Worm (Caenorhabditis elegans): ENCODE measurements around the gene Y46E12A.2.
A peak's percentile ranks its signal among the peaks of the same experiment; 100 is the strongest.

Gene Y46E12A.2

ce11 chrIII:1744486-1744885 lies 14.2 kb upstream of the Y46E12A.2 start (continued):
- TF ChIP-seq dox-1 (GFP tag; IDR thresholded peaks at IDR 0.05) (no peak), madf-6 (GFP tag; IDR thresholded peaks at IDR 0.05) (no peak), ceh-58 (GFP tag; IDR thresholded peaks at IDR 0.05) (no peak), bed-1 (GFP tag; IDR thresholded peaks at IDR 0.05) (no peak), nfya-1 (tag; optimal IDR thresholded peaks at IDR 0.05; ENCODE audit: borderline replicate concordance, insufficient read depth) (no peak), F39B2.1 (GFP tag; IDR thresholded peaks at IDR 0.05) (no peak), hlh-26 (GFP tag; conservative IDR thresholded peaks at IDR 0.05) (no peak), cebp-1 (GFP tag; IDR thresholded peaks at IDR 0.05) (no peak), cebp-1 (tag; optimal IDR thresholded peaks at IDR 0.05) (peak; percentile 4), nfyb-1 (GFP tag; IDR thresholded peaks at IDR 0.05) (no peak), F23B12.7 (tag; optimal IDR thresholded peaks at IDR 0.05; ENCODE audit: insufficient read depth) (no peak), him-1 (tag; optimal IDR thresholded peaks at IDR 0.05) (peak; percentile 31), ztf-28 (GFP tag; IDR thresholded peaks at IDR 0.05) (no peak), snpc-1.1 (tag; optimal IDR thresholded peaks at IDR 0.05; ENCODE audit: insufficient read depth) (no peak), cebp-2 (GFP tag; IDR thresholded peaks at IDR 0.05) (no peak), ceh-100 (GFP tag; IDR thresholded peaks at IDR 0.05) (no peak), lir-1 (GFP tag; conservative IDR thresholded peaks at IDR 0.05) (no peak), snpc-4 (GFP tag; optimal IDR thresholded peaks at IDR 0.05) (no peak), snpc-4 (tag; optimal IDR thresholded peaks at IDR 0.05) (no peak), nhr-90 (tag; optimal IDR thresholded peaks at IDR 0.05) (peak; percentile 66), F37B4.10 (GFP tag; IDR thresholded peaks at IDR 0.05) (no peak), F57A8.1 (GFP tag; optimal IDR thresholded peaks at IDR 0.05) (no peak), F49E8.2 (tag; optimal IDR thresholded peaks at IDR 0.05; ENCODE audit: insufficient read depth) (no peak), pbrm-1 (GFP tag; IDR thresholded peaks at IDR 0.05) (no peak), ztf-26 (tag; optimal IDR thresholded peaks at IDR 0.05) (no peak), atf-7 (tag; optimal IDR thresholded peaks at IDR 0.05) (no peak), D2030.7 (GFP tag; IDR thresholded peaks at IDR 0.05) (no peak), hmg-20 (GFP tag; IDR thresholded peaks at IDR 0.05) (no peak), hmg-1.2 (GFP tag; IDR thresholded peaks at IDR 0.05) (0 out of 2 replicates have a peak, but pooled peaks have one; percentile 11), C17E4.6 (GFP tag; IDR thresholded peaks at IDR 0.05) (no peak), chd-7 (tag; optimal IDR thresholded peaks at IDR 0.05) (peak; percentile 42), rec-8 (tag; optimal IDR thresholded peaks at IDR 0.05) (peak; percentile 17)

ce11 chrIII:1745450-1746127 lies 13.1 kb upstream of the Y46E12A.2 start:
- TF ChIP-seq pha-4 (tag; optimal IDR thresholded peaks at IDR 0.05) (no peak), rcor-1 (GFP tag; IDR thresholded peaks at IDR 0.05) (no peak), rpc-1 (optimal IDR thresholded peaks at IDR 0.05) (no peak), rpc-1 (tag; optimal IDR thresholded peaks at IDR 0.05) (peak; percentile 53), C06A6.2 (GFP tag; conservative IDR thresholded peaks at IDR 0.05) (no peak), repo-1 (tag; optimal IDR thresholded peaks at IDR 0.05) (no peak), Y53F4B.3 (GFP tag; IDR thresholded peaks at IDR 0.05) (no peak), tbp1 (GFP tag; optimal IDR thresholded peaks at IDR 0.05) (peak; percentile 58), egl-18 (GFP tag; IDR thresholded peaks at IDR 0.05) (no peak), zim-3 (tag; optimal IDR thresholded peaks at IDR 0.05) (no peak), hrde-1 (tag; optimal IDR thresholded peaks at IDR 0.05; ENCODE audit: borderline replicate concordance) (no peak)

Measured in whole organism, young adult.